Fruit fly (Drosophila melanogaster): ENCODE data around the gene robl37BC.
A peak's percentile ranks its signal among the peaks of the same experiment; 100 is the strongest.

The robl37BC gene

dm6 chr2L:19023972-19024743, 13.5 kb downstream of the robl37BC start (continued):
- peak; percentile 18 for TF ChIP-seq trem (tag; optimal IDR thresholded peaks at IDR 0.05)
- no peak; the same call in 2 of the 3 replicates for TF ChIP-seq ken (GFP tag; IDR thresholded peaks at IDR 0.05)
- TF ChIP-seq ap (GFP tag; IDR thresholded peaks at IDR 0.05), result no peak
- peak; percentile 29; the same call in 1 of the 2 replicates for TF ChIP-seq H2.0 (GFP tag; IDR thresholded peaks at IDR 0.05)
- TF ChIP-seq CG9727 (GFP tag; optimal IDR thresholded peaks at IDR 0.05), result peak; percentile 70
- TF ChIP-seq br (optimal IDR thresholded peaks at IDR 0.05), result no peak
- 0 out of 2 replicates have a peak, but pooled peaks have one; percentile 9 for TF ChIP-seq CG3847 (GFP tag; IDR thresholded peaks at IDR 0.05)
- TF ChIP-seq CG10147 (GFP tag; optimal IDR thresholded peaks at IDR 0.05), result peak; percentile 76
- no peak for TF ChIP-seq Neu2 (GFP tag; optimal IDR thresholded peaks at IDR 0.05; ENCODE audit: borderline replicate concordance)
- TF ChIP-seq slp2 (GFP tag; optimal IDR thresholded peaks at IDR 0.05), result no peak
- TF ChIP-seq CG4328 (GFP tag; optimal IDR thresholded peaks at IDR 0.05), result peak; percentile 73
- no peak for TF ChIP-seq CG14965 (GFP tag; optimal IDR thresholded peaks at IDR 0.05; ENCODE audit: borderline replicate concordance)
- TF ChIP-seq lab (GFP tag; optimal IDR thresholded peaks at IDR 0.05), result peak; percentile 86
- TF ChIP-seq gfzf (GFP tag; optimal IDR thresholded peaks at IDR 0.05), result no peak
- TF ChIP-seq disco-r (GFP tag; optimal IDR thresholded peaks at IDR 0.05), result no peak
- TF ChIP-seq peb (GFP tag; IDR thresholded peaks at IDR 0.05), result no peak; the same call in 1 of the 2 replicates
- TF ChIP-seq CG13894 (tag; optimal IDR thresholded peaks at IDR 0.05), result peak; percentile 28
- TF ChIP-seq Fer1 (GFP tag; optimal IDR thresholded peaks at IDR 0.05), result peak; percentile 89
- peak in 1 of 2 experiments; percentile 15 for TF ChIP-seq crp (GFP tag; optimal IDR thresholded peaks at IDR 0.05)
- TF ChIP-seq unc-4 (GFP tag; IDR thresholded peaks at IDR 0.05; ENCODE audit: partially characterized antibody), result 0 out of 2 replicates have a peak, but pooled peaks have one; percentile 29
- TF ChIP-seq odd (GFP tag; optimal IDR thresholded peaks at IDR 0.05), result peak; percentile 58
- no peak for TF ChIP-seq hb (GFP tag; IDR thresholded peaks at IDR 0.05; ENCODE audit: partially characterized antibody)
- no peak for TF ChIP-seq Scr (GFP tag; IDR thresholded peaks at IDR 0.05; ENCODE audit: partially characterized antibody)
- peak; percentile 84 for TF ChIP-seq CG8924 (tag; optimal IDR thresholded peaks at IDR 0.05)
- peak; percentile 66 for TF ChIP-seq unpg (GFP tag; optimal IDR thresholded peaks at IDR 0.05)
- TF ChIP-seq emc (GFP tag; optimal IDR thresholded peaks at IDR 0.05), result no peak
- TF ChIP-seq oc (tag; optimal IDR thresholded peaks at IDR 0.05), result peak; percentile 31
- TF ChIP-seq Doc2 (GFP tag; IDR thresholded peaks at IDR 0.05), result no peak
- no peak for TF ChIP-seq NC2α (GFP tag; optimal IDR thresholded peaks at IDR 0.05)
- peak; percentile 37 for TF ChIP-seq Vsx1 (GFP tag; optimal IDR thresholded peaks at IDR 0.05)
- peak; percentile 36 for TF ChIP-seq Abd-B (GFP tag; optimal IDR thresholded peaks at IDR 0.05)
- peak; percentile 70 for TF ChIP-seq CG18619 (GFP tag; optimal IDR thresholded peaks at IDR 0.05)
- peak; percentile 73 for TF ChIP-seq CG6689 (GFP tag; IDR thresholded peaks at IDR 0.05)
- TF ChIP-seq PHDP (tag; optimal IDR thresholded peaks at IDR 0.05), result peak; percentile 79
- TF ChIP-seq CG8290 (GFP tag; optimal IDR thresholded peaks at IDR 0.05), result no peak
- TF ChIP-seq CG8290 (tag; optimal IDR thresholded peaks at IDR 0.05), result peak in 1 of 2 experiments; percentile 22
- TF ChIP-seq CG32767 (GFP tag; IDR thresholded peaks at IDR 0.05), result no peak
- no peak for TF ChIP-seq CG6272 (GFP tag; IDR thresholded peaks at IDR 0.05)
- TF ChIP-seq pros (GFP tag; optimal IDR thresholded peaks at IDR 0.05), result no peak
- peak; percentile 22 for TF ChIP-seq Chrac-16 (GFP tag; optimal IDR thresholded peaks at IDR 0.05)
- TF ChIP-seq CG1024 (GFP tag; IDR thresholded peaks at IDR 0.05), result no peak
- TF ChIP-seq H15 (GFP tag; IDR thresholded peaks at IDR 0.05), result no peak
- TF ChIP-seq chn (GFP tag; optimal IDR thresholded peaks at IDR 0.05), result no peak
- TF ChIP-seq CG1792 (GFP tag; optimal IDR thresholded peaks at IDR 0.05), result no peak
- peak; percentile 48; the same call in 2 of the 3 replicates for TF ChIP-seq tgo (GFP tag; IDR thresholded peaks at IDR 0.05)
- TF ChIP-seq E2f2 (GFP tag; IDR thresholded peaks at IDR 0.05), result peak; percentile 25; the same call in 1 of the 2 replicates
- 0 out of 4 replicates have a peak, but pooled peaks have one; percentile 25 for TF ChIP-seq Gug (GFP tag; IDR thresholded peaks at IDR 0.05)
- peak; percentile 55; the same call in 1 of the 3 replicates for TF ChIP-seq CG11456 (GFP tag; IDR thresholded peaks at IDR 0.05)
- TF ChIP-seq gem (tag; optimal IDR thresholded peaks at IDR 0.05), result peak; percentile 85

Data from whole organism, embryonic.